Fruit fly (Drosophila melanogaster): ENCODE results near the gene ImpE2.

ImpE2 gene

dm6 chr3L:3555094-3555493 is 42.6 kb upstream of the ImpE2 start:
- TF ChIP-seq foxo (GFP tag; optimal IDR thresholded peaks at IDR 0.05), result no peak
- no peak for TF ChIP-seq woc (GFP tag; optimal IDR thresholded peaks at IDR 0.05)
- TF ChIP-seq Vsx2 (GFP tag; optimal IDR thresholded peaks at IDR 0.05; ENCODE audit: partially characterized antibody), result no peak

- TF ChIP-seq CrebA (GFP tag; optimal IDR thresholded peaks at IDR 0.05; ENCODE audit: borderline replicate concordance), result no peak
- TF ChIP-seq psq (GFP tag; optimal IDR thresholded peaks at IDR 0.05), result no peak
- TF ChIP-seq Dif (GFP tag; optimal IDR thresholded peaks at IDR 0.05; ENCODE audit: partially characterized antibody), result no peak
These were observed 41.5 kb upstream of the ImpE2 start for dm6 chr3L:3553932-3554331.

- no peak for TF ChIP-seq h (GFP tag; optimal IDR thresholded peaks at IDR 0.05)
- TF ChIP-seq Abd-B (GFP tag; optimal IDR thresholded peaks at IDR 0.05), result no peak
- no peak for TF ChIP-seq fru (GFP tag; optimal IDR thresholded peaks at IDR 0.05)
- no peak for TF ChIP-seq Mio (GFP tag; optimal IDR thresholded peaks at IDR 0.05)
- no peak for TF ChIP-seq dmrt93B (GFP tag; optimal IDR thresholded peaks at IDR 0.05)
- TF ChIP-seq tai (GFP tag; optimal IDR thresholded peaks at IDR 0.05), result no peak
- TF ChIP-seq Rel (GFP tag; optimal IDR thresholded peaks at IDR 0.05), result no peak
- TF ChIP-seq Rel (tag; optimal IDR thresholded peaks at IDR 0.05), result no peak
- TF ChIP-seq br (GFP tag; optimal IDR thresholded peaks at IDR 0.05), result no peak
- TF ChIP-seq Hr78 (GFP tag; optimal IDR thresholded peaks at IDR 0.05), result no peak
- no peak for TF ChIP-seq Hnf4 (GFP tag; optimal IDR thresholded peaks at IDR 0.05)
- no peak for TF ChIP-seq Dif (GFP tag; optimal IDR thresholded peaks at IDR 0.05; ENCODE audit: partially characterized antibody)
- TF ChIP-seq OdsH (GFP tag; optimal IDR thresholded peaks at IDR 0.05), result no peak
- TF ChIP-seq jim (GFP tag; optimal IDR thresholded peaks at IDR 0.05), result no peak
- no peak for TF ChIP-seq dsf (GFP tag; optimal IDR thresholded peaks at IDR 0.05; ENCODE audit: borderline replicate concordance)
- TF ChIP-seq foxo (GFP tag; optimal IDR thresholded peaks at IDR 0.05), result no peak
- TF ChIP-seq GATAd (GFP tag; optimal IDR thresholded peaks at IDR 0.05), result no peak
These were observed 39.9 kb upstream of the ImpE2 start for dm6 chr3L:3552313-3552868.

- TF ChIP-seq sage (GFP tag; optimal IDR thresholded peaks at IDR 0.05), result no peak
These were observed 38.5 kb upstream of the ImpE2 start for dm6 chr3L:3551008-3551407.

- TF ChIP-seq sv (GFP tag; optimal IDR thresholded peaks at IDR 0.05) (no peak), GATAd (GFP tag; optimal IDR thresholded peaks at IDR 0.05) (no peak), Hr83 (GFP tag; optimal IDR thresholded peaks at IDR 0.05; ENCODE audit: poor library complexity, severe bottlenecking) (no peak), OdsH (GFP tag; optimal IDR thresholded peaks at IDR 0.05) (no peak), dsf (GFP tag; optimal IDR thresholded peaks at IDR 0.05; ENCODE audit: borderline replicate concordance) (no peak), Rel (GFP tag; optimal IDR thresholded peaks at IDR 0.05) (no peak), Rel (tag; optimal IDR thresholded peaks at IDR 0.05) (no peak), CrebA (GFP tag; optimal IDR thresholded peaks at IDR 0.05; ENCODE audit: borderline replicate concordance) (no peak), Hnf4 (GFP tag; optimal IDR thresholded peaks at IDR 0.05) (no peak), brk (GFP tag; optimal IDR thresholded peaks at IDR 0.05) (no peak), br (GFP tag; optimal IDR thresholded peaks at IDR 0.05) (no peak), tai (GFP tag; optimal IDR thresholded peaks at IDR 0.05) (no peak), foxo (GFP tag; optimal IDR thresholded peaks at IDR 0.05) (no peak), N (GFP tag; optimal IDR thresholded peaks at IDR 0.05) (no peak), pan (optimal IDR thresholded peaks at IDR 0.05) (no peak), woc (GFP tag; optimal IDR thresholded peaks at IDR 0.05) (no peak), Mio (GFP tag; optimal IDR thresholded peaks at IDR 0.05) (no peak), h (GFP tag; optimal IDR thresholded peaks at IDR 0.05) (no peak), CG32264 (GFP tag; optimal IDR thresholded peaks at IDR 0.05) (no peak)
These were observed 37.0 kb upstream of the ImpE2 start for dm6 chr3L:3549468-3549867.

dm6 chr3L:3547113-3547512 is 34.6 kb upstream of the ImpE2 start:
- TF ChIP-seq Rel (GFP tag; optimal IDR thresholded peaks at IDR 0.05) (no peak), Rel (tag; optimal IDR thresholded peaks at IDR 0.05) (peak; percentile 89), dsf (GFP tag; optimal IDR thresholded peaks at IDR 0.05; ENCODE audit: borderline replicate concordance) (no peak)

dm6 chr3L:3544930-3545329 is 32.4 kb upstream of the ImpE2 start:
- TF ChIP-seq N (GFP tag; optimal IDR thresholded peaks at IDR 0.05), result no peak
- no peak for TF ChIP-seq rgr (GFP tag; optimal IDR thresholded peaks at IDR 0.05)
- no peak for TF ChIP-seq CG32264 (GFP tag; optimal IDR thresholded peaks at IDR 0.05)
- peak; percentile 3 for TF ChIP-seq Dif (GFP tag; optimal IDR thresholded peaks at IDR 0.05; ENCODE audit: partially characterized antibody)
- TF ChIP-seq dsf (GFP tag; optimal IDR thresholded peaks at IDR 0.05; ENCODE audit: borderline replicate concordance), result no peak

Measured in whole organism, wandering third instar larva.